Fruit fly (Drosophila melanogaster): ENCODE results near the gene miple1.

dm6 chr3L:311607-312006 is 44.5 kb downstream of the miple1 start:
- TF ChIP-seq CG9705 (GFP tag; optimal IDR thresholded peaks at IDR 0.05): no peak
- no peak for TF ChIP-seq jim (GFP tag; optimal IDR thresholded peaks at IDR 0.05)
- no peak for TF ChIP-seq dmrt93B (GFP tag; optimal IDR thresholded peaks at IDR 0.05)
- no peak for TF ChIP-seq Hr78 (GFP tag; optimal IDR thresholded peaks at IDR 0.05)
- no peak for TF ChIP-seq Myc (optimal IDR thresholded peaks at IDR 0.05)

All from whole organism, wandering third instar larva.